Fruit fly (Drosophila melanogaster): ENCODE data around the gene CG33502.
"Not testable (repeated sequence)": the region's sequence is repeated elsewhere in the genome, so short reads cannot be mapped to it uniquely, and the experiment has no call there.

DNA sequence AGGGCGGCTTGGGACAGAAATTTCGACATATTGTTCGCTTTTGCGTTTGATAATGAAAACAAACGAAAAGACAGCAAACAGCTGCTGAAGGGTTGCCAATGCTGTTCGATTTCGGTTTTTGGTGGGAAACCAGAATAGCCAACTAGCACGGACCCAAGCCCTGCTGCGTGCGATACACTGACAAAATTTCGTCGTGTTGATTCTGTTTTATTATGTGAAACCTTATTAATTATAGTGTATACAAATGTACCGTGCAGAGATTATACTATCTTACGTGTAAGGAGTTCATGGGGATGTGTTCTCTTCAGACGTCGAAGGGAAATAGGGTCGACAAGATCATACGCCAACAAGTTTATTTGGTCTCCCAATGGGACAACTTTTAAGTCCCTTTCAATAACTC, 12.3 kb upstream of the CG33502 start, which contains the start of gene CG32500:
- TF ChIP-seq CG10631, Hr39, pdm3, CG6276 (GFP tag; optimal IDR thresholded peaks at IDR 0.05): not testable (repeated sequence)
